Worm (Caenorhabditis elegans): ENCODE data around the gene F46B3.7.

DNA sequence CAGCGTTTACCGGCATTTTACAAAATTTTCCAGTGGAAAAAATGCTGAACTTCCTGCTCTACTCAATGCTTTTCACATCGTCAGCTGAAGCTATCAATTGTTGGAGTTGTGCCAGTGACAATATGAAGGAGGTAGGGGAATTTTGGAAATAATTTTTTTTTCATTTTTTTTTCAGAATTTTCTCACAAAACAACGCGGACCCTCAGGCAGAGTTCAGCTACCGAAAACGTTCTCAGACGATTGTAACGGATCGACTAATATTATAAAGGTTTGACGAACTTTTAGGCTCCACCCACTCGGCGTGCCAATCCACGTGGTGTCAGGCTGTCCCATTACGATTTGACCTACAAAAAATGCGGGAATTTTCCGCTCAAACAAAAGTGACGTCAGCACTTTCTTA, 39.0 kb downstream of the F46B3.7 start, which contains the start of gene F26F2.8:
- TF ChIP-seq nhr-12 (tag; optimal IDR thresholded peaks at IDR 0.05) (no peak), sptf-1 (tag; optimal IDR thresholded peaks at IDR 0.05) (no peak), nhr-76 (tag; optimal IDR thresholded peaks at IDR 0.05) (no peak), snpc-4 (tag; optimal IDR thresholded peaks at IDR 0.05) (no peak), blmp-1 (tag; optimal IDR thresholded peaks at IDR 0.05) (no peak), pha-4 (tag; optimal IDR thresholded peaks at IDR 0.05) (no peak), lin-13 (tag; optimal IDR thresholded peaks at IDR 0.05) (no peak), unc-62 (GFP tag; optimal IDR thresholded peaks at IDR 0.05) (no peak), mep-1 (tag; optimal IDR thresholded peaks at IDR 0.05) (no peak), mls-2 (tag; optimal IDR thresholded peaks at IDR 0.05) (no peak), bed-3 (GFP tag; optimal IDR thresholded peaks at IDR 0.05) (no peak), elt-1 (tag; optimal IDR thresholded peaks at IDR 0.05; ENCODE audit: borderline replicate concordance, insufficient read depth) (no peak)

Data from whole organism, mixed stage, embryonic.